Fruit fly (Drosophila melanogaster) whole organism, pupa: ENCODE data around the gene CG42813.

Experiments
- CG10348 ChIP-seq: fragments of 200-800 bp; sonication (Bioruptor generic); IDR thresholded peaks from 2 replicates; pipeline ENCODE4 v1.3.6; 2022; ENCODE audit warnings: missing biosample characterization, missing genetic modification characterization
- CG12605 ChIP-seq: fragments of 200-800 bp; sonication (Bioruptor generic); IDR thresholded peaks from 2 replicates; pipeline ENCODE4 v1.3.6; 2022; ENCODE audit warnings: missing biosample characterization, missing genetic modification characterization
- CG13204 ChIP-seq: fragments of 200-800 bp; sonication (Bioruptor generic); optimal IDR thresholded peaks from 2 replicates; lab custom pipeline; 2018; ENCODE audit warnings: missing biosample characterization, mild to moderate bottlenecking, missing genetic modification characterization, moderate library complexity
- CG14655 ChIP-seq: fragments of 200-800 bp; sonication (Bioruptor generic); optimal IDR thresholded peaks from 3 replicates; lab custom pipeline; 2017; ENCODE audit warnings: mild to moderate bottlenecking, missing biosample characterization, missing genetic modification reagents, missing genetic modification characterization
- CG15710 ChIP-seq: fragments of 200-800 bp; sonication (Bioruptor generic); optimal IDR thresholded peaks from 2 replicates; lab custom pipeline; 2018; ENCODE audit warnings: missing biosample characterization, mild to moderate bottlenecking, missing genetic modification characterization, moderate library complexity
- CG17806 ChIP-seq: fragments of 200-800 bp; sonication (Bioruptor generic); optimal IDR thresholded peaks from 2 replicates; lab custom pipeline; 2018; ENCODE audit warnings: missing biosample characterization, mild to moderate bottlenecking, missing genetic modification characterization, moderate library complexity
- CG32121 ChIP-seq: fragments of 200-800 bp; sonication (Bioruptor generic); IDR thresholded peaks from 2 replicates; pipeline ENCODE4 v1.3.6; 2022; ENCODE audit warnings: missing biosample characterization, missing genetic modification characterization
- CG34367 ChIP-seq: fragments of 200-800 bp; sonication (Bioruptor generic); optimal IDR thresholded peaks from 2 replicates; lab custom pipeline; 2018; ENCODE audit warnings: missing biosample characterization, mild to moderate bottlenecking, missing genetic modification characterization
- CG4496 ChIP-seq: fragments of 200-800 bp; sonication (Bioruptor generic); IDR thresholded peaks from 3 replicates; pipeline ENCODE4 v1.3.6; 2022; ENCODE audit warnings: missing biosample characterization, missing genetic modification characterization
- CG8159 ChIP-seq: fragments of 200-800 bp; sonication (Bioruptor generic); optimal IDR thresholded peaks from 3 replicates; lab custom pipeline; 2018; ENCODE audit warnings: missing biosample characterization, mild to moderate bottlenecking, missing genetic modification characterization, moderate library complexity
- CG8301 ChIP-seq: fragments of 200-800 bp; sonication (Bioruptor generic); optimal IDR thresholded peaks from 2 replicates; lab custom pipeline; 2018; ENCODE audit warnings: missing biosample characterization, mild to moderate bottlenecking, missing genetic modification characterization
- CG9948 ChIP-seq: fragments of 200-800 bp; sonication (Bioruptor generic); optimal IDR thresholded peaks from 2 replicates; lab custom pipeline; 2018; ENCODE audit warnings: missing biosample characterization, mild to moderate bottlenecking, missing genetic modification characterization, moderate library complexity
- D1 ChIP-seq: fragments of 200-800 bp; sonication (Bioruptor generic); optimal IDR thresholded peaks from 2 replicates; lab custom pipeline; 2018; ENCODE audit warnings: missing biosample characterization, mild to moderate bottlenecking, missing genetic modification characterization, moderate library complexity
- EcR ChIP-seq: fragments of 200-800 bp; sonication (Bioruptor generic); optimal IDR thresholded peaks from 3 replicates; lab custom pipeline; 2019; ENCODE audit warnings: missing biosample characterization, missing genetic modification characterization, mild to moderate bottlenecking, moderate library complexity, missing genetic modification reagents
- Ets98B ChIP-seq: fragments of 200-800 bp; sonication (Bioruptor generic); IDR thresholded peaks from 2 replicates; pipeline ENCODE4 v1.3.6; 2022; ENCODE audit warnings: missing biosample characterization, missing genetic modification characterization
- Pif1A ChIP-seq: fragments of 200-800 bp; sonication (Bioruptor generic); optimal IDR thresholded peaks from 3 replicates; lab custom pipeline; 2016; ENCODE audit warnings: missing biosample characterization, missing genetic modification characterization
- Pif1B ChIP-seq: fragments of 200-800 bp; sonication (Bioruptor generic); optimal IDR thresholded peaks from 3 replicates; lab custom pipeline; 2016; ENCODE audit warnings: missing biosample characterization, missing genetic modification characterization
- Snoo ChIP-seq: fragments of 200-800 bp; sonication (Bioruptor generic); optimal IDR thresholded peaks from 3 replicates; lab custom pipeline; 2017; ENCODE audit warnings: missing biosample characterization, mild to moderate bottlenecking, missing genetic modification characterization, inconsistent platforms
- fd96Ca ChIP-seq: fragments of 200-800 bp; sonication (Bioruptor generic); IDR thresholded peaks from 3 replicates; pipeline ENCODE4 v1.3.6; 2022; ENCODE audit warnings: missing biosample characterization, missing genetic modification characterization
- gl ChIP-seq: fragments of 200-800 bp; sonication (Bioruptor generic); optimal IDR thresholded peaks from 2 replicates; lab custom pipeline; 2018; ENCODE audit warnings: missing biosample characterization, mild to moderate bottlenecking, missing genetic modification characterization
- rn ChIP-seq: fragments of 200-800 bp; sonication (Bioruptor generic); IDR thresholded peaks from 2 replicates; pipeline ENCODE4 v1.3.6; 2022; ENCODE audit warnings: missing biosample characterization, missing genetic modification characterization

CG42813 gene

DNA sequence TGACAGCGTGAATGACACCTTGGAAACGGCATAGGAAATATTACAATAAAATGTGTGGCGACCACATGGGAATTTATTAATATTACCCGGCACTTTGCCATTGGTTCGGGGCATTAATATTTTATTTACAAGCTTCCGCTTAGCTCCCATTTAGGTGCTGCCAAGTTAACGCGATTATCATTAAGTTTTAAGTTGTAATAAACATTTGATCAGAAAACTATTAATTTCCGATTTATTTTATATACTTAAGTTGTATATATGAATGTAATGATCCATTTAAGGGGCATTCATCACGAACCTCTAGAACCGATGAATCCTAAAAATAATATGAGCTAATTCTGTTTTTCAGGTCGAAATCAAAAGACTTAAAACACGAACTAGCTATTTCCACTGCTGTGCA lies 10.1 kb downstream of the CG42813 start:
- TF ChIP-seq CG8159 (tag; lab: Kevin White, UChicago) (peak; percentile 8), EcR (GFP tag; lab: Kevin White, UChicago) (no peak)

DNA sequence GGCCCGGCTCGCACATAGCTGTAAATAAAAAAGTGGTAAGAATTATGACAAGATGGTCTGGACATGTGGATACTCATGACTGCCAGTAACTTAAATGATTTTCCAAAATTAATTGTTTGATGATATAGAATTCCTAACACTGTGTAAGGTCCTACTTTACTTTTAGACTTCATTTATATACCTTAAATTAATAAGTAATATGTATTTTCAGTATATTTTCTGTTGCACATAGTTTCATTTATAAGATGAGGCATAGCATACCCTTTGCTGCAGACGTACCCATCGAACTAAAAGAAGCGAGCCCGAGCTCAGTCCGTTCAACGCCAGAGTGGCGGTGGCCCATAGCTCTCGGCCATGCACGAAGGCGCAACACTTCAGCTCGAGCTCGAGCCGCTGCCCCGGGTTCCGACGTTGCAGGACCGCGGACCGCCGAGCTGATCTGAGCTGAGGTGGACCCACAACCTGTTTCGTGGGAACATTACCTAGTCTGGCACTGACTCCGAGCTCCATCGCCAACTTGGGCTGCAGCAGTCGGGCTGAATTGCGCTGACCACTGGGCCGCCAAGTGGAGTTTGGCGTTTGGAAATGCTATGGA lies 10.8 kb downstream of the CG42813 start:
- TF ChIP-seq CG34367 (tag; lab: Kevin White, UChicago): peak; percentile 63
- TF ChIP-seq fd96Ca (GFP tag; lab: Robert Waterston, UW): no peak
- TF ChIP-seq CG17806 (tag; lab: Kevin White, UChicago): peak; percentile 77
- no peak for TF ChIP-seq rn (GFP tag; lab: Robert Waterston, UW)
- peak; percentile 47 for TF ChIP-seq Pif1B (GFP tag; lab: Kevin White, UChicago)
- TF ChIP-seq D1 (tag; lab: Kevin White, UChicago): peak; percentile 62
- TF ChIP-seq CG8159 (tag; lab: Kevin White, UChicago): peak; percentile 79
- peak; percentile 68 for TF ChIP-seq Snoo (tag; lab: Kevin White, UChicago)
- peak; percentile 71 for TF ChIP-seq CG15710 (tag; lab: Kevin White, UChicago)
- peak; percentile 62 for TF ChIP-seq Pif1A (GFP tag; lab: Kevin White, UChicago)
- no peak for TF ChIP-seq CG12605 (GFP tag; lab: Robert Waterston, UW)
- TF ChIP-seq CG14655 (GFP tag; lab: Kevin White, UChicago): peak; percentile 80
- no peak for TF ChIP-seq CG10348
- TF ChIP-seq CG9948 (tag; lab: Kevin White, UChicago): peak; percentile 70
- TF ChIP-seq gl (tag; lab: Kevin White, UChicago): no peak
- 0 out of 3 replicates have a peak, but pooled peaks have one; percentile 55 for TF ChIP-seq CG4496 (GFP tag; lab: Robert Waterston, UW)
- peak; percentile 61 for TF ChIP-seq CG32121 (GFP tag; lab: Robert Waterston, UW)
- peak; percentile 90 for TF ChIP-seq CG13204 (GFP tag; lab: Kevin White, UChicago)
- TF ChIP-seq Ets98B: no peak
- peak; percentile 71 for TF ChIP-seq CG8301
- peak; percentile 46 for TF ChIP-seq EcR (GFP tag; lab: Kevin White, UChicago)

DNA sequence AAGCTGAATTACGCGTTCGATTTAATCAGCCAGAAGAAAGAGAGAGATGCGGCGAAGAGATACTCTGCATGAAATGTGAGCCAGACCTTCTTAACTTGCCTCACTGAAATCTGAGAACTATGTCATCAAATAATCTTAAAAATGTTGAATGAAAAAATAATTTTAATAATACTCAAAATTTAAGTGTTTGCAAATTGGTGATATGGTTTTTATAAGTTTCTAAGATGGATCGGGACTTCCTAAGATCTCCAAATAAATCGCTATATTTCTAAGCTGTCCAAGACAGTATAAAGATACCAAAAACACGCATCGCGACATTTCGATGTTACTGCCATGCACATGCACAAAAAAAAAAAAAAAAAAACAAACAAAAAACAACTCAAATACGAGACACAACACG lies 13.4 kb downstream of the CG42813 start:
- TF ChIP-seq CG14655 (GFP tag; lab: Kevin White, UChicago) (peak; percentile 14), CG12605 (GFP tag; lab: Robert Waterston, UW) (no peak)

DNA sequence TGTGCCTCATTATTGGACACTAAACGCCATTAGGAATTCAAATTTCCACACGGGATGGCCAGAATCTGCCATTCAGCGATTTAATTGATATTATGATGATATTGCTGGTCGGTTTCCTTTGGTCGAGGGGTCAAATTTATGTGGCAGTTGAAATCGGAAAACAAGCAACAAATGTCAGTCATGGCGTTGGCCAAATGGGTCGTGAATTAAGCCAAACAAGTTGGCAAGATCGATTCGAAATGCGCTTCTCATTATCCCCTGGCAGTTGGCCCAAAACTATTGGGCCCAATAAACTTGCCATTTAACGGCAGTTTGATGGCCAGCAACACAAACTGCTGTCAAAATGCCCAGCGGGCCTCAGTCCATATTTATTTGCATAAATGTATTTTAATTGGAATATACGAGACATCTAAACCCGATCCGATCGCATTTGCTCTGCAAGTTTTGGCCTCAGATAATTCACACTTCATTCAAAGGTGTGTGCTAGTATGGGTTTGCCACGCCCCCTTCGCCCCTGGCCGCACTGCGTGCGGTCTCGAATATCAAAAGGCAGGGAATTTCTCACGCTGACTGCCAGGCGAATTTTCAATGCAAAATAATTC lies 15.3 kb downstream of the CG42813 start:
- no peak for TF ChIP-seq CG8301
- 0 out of 3 replicates have a peak, but pooled peaks have one; percentile 18 for TF ChIP-seq fd96Ca (GFP tag; lab: Robert Waterston, UW)

DNA sequence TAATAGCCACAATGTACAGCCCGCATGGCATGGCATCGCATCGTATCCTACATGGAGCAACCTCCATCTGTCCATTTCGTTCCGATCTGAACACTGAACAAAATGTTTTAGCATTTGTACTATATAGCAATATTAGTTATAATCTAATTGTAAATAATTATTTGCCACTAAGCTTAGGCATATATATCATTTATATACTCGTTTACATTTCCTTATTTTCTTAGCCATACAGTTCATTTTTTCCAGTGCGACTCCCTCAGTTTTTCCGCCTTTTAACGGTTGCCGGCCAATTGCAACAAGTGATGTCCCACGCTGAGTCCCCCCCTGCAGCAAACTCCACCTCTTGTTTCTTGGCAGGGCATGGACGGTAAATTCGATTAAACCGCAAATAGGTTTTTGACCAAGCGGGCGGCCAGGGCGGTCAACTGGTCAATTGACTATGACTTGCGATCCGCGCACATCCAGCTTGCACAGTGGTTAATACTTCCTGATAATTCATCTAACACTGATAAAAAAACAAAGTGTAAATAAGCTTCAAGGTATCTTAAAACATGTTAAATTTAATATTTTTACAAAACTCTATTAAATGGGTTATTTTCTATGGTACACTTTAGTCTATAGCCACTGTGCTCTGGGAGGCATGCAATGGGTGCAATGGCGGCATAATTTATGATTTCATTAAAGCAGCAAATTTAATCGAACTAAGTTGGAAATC lies 18.6 kb downstream of the CG42813 start:
- TF ChIP-seq CG14655 (GFP tag; lab: Kevin White, UChicago) (peak; percentile 31), CG32121 (GFP tag; lab: Robert Waterston, UW) (peak; percentile 58; the same call in 1 of the 2 replicates), EcR (GFP tag; lab: Kevin White, UChicago) (no peak), CG9948 (tag; lab: Kevin White, UChicago) (no peak), CG8301 (peak; percentile 5), Ets98B (peak; percentile 32), CG4496 (GFP tag; lab: Robert Waterston, UW) (0 out of 3 replicates have a peak, but pooled peaks have one; percentile 18), fd96Ca (GFP tag; lab: Robert Waterston, UW) (0 out of 3 replicates have a peak, but pooled peaks have one; percentile 22), Pif1A (GFP tag; lab: Kevin White, UChicago) (peak; percentile 16)

DNA sequence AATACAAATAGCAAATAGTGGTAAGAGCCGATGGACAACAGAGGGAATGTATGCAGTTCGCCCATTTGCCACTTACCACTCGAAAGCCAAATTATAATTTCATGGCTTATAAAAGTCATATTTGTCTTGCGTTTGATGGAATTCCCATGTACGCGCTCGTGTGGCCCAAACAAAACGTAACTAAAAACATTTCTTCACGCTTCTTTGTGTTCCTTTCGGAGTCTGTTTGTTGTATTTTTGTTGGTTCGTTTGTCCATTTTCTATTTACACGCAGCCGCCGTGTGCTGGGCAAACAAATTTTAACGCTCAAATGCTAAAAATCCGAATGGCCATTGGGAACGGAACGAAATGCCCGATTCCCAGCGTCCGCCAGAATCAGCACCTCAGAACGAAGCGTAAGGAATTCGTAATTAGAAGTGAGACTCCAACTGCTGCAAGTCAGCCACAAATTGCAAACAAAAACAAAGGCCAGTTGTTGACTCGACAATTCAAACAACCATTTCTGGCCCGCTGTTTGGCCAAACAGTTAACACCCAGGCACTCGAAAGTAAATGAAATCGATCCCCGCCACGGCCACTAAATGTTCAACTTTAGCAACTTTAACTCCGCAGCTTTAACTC lies 19.5 kb downstream of the CG42813 start:
- TF ChIP-seq CG4496 (GFP tag; lab: Robert Waterston, UW) (no peak), CG34367 (tag; lab: Kevin White, UChicago) (no peak), CG12605 (GFP tag; lab: Robert Waterston, UW) (no peak), CG17806 (tag; lab: Kevin White, UChicago) (no peak)
